Worm (Caenorhabditis elegans) whole organism, L2 larva: Measurements from ENCODE around the gene Y46G5A.23.

ENCODE experiments used
- alr-1 ChIP-seq: fragments of 150-350 bp; optimal IDR thresholded peaks from 2 replicates; lab custom pipeline; 2014; ENCODE audit warnings: missing biosample characterization, missing genetic modification characterization
- nhr-77 ChIP-seq: fragments of 150-350 bp; optimal IDR thresholded peaks from 2 replicates; lab custom pipeline; 2014; ENCODE audit warnings: missing biosample characterization, missing genetic modification characterization

- TF ChIP-seq nhr-77 (tag; lab: Kevin White, UChicago) = no peak
- TF ChIP-seq alr-1 (tag; lab: Kevin White, UChicago) = no peak
Measured at ce11 chrII:12785391-12785790, 43.4 kb downstream of the Y46G5A.23 start, which contains the start of gene Y46G5A.15.
